Worm (Caenorhabditis elegans) whole organism, L1 larva: ENCODE measurements around the gene srw-39.
A peak's percentile ranks its signal among the peaks of the same experiment; 100 is the strongest.

Source experiments
- C34B4.2 ChIP-seq: sonication (generic microtip); optimal IDR thresholded peaks from 2 replicates; lab custom pipeline; 2017; ENCODE audit warnings: mild to moderate bottlenecking, missing genetic modification characterization, missing compliant biosample characterization
- ama-1 ChIP-seq: fragments of 150-350 bp; optimal IDR thresholded peaks from 2 replicates; lab custom pipeline; 2014
- ceh-63 ChIP-seq: fragments of 200-800 bp; sonication (Bioruptor generic); optimal IDR thresholded peaks from 2 replicates; lab custom pipeline; 2018; ENCODE audit warnings: mild to moderate bottlenecking, missing genetic modification characterization, missing compliant biosample characterization
- ceh-88 ChIP-seq: fragments of 200-800 bp; sonication (Bioruptor generic); IDR thresholded peaks from 2 replicates; pipeline ENCODE4 v1.3.6; 2022; ENCODE audit warnings: missing genetic modification characterization, missing compliant biosample characterization
- dpl-1 ChIP-seq, 3 experiments: fragments of 150-350 bp in 2 of 3; sonication (generic microtip) in 1 of 3; optimal IDR thresholded peaks; 2 replicates each; lab custom pipeline; 2014 to 2017; ENCODE audit warnings: missing biosample characterization in 3 of 3, missing genetic modification characterization in 3 of 3, missing genetic modification reagents in 3 of 3
- dsc-1 ChIP-seq: sonication (generic microtip); optimal IDR thresholded peaks from 2 replicates; lab custom pipeline; 2016; ENCODE audit warnings: mild to moderate bottlenecking, missing genetic modification characterization, missing compliant biosample characterization
- efl-3 ChIP-seq: fragments of 200-800 bp; sonication (Bioruptor generic); optimal IDR thresholded peaks from 2 replicates; lab custom pipeline; 2018; ENCODE audit warnings: mild to moderate bottlenecking, missing genetic modification characterization, missing compliant biosample characterization
- egl-13 ChIP-seq: sonication (generic microtip); optimal IDR thresholded peaks from 2 replicates; lab custom pipeline; 2016; ENCODE audit warnings: missing genotype, missing genetic modification reagents, missing genetic modification characterization, missing compliant biosample characterization
- elt-2 ChIP-seq: sonication (generic microtip); optimal IDR thresholded peaks from 2 replicates; lab custom pipeline; 2016; ENCODE audit warnings: missing genetic modification characterization, mild to moderate bottlenecking, inconsistent platforms, missing compliant biosample characterization, missing genetic modification reagents
- fkh-10 ChIP-seq: sonication (generic microtip); optimal IDR thresholded peaks from 2 replicates; lab custom pipeline; 2017; ENCODE audit warnings: missing biosample characterization, missing genetic modification reagents, missing genetic modification characterization
- fkh-4 ChIP-seq: sonication (generic microtip); optimal IDR thresholded peaks from 2 replicates; lab custom pipeline; 2016; ENCODE audit warnings: missing compliant biosample characterization, missing genetic modification characterization, borderline replicate concordance
- fos-1 ChIP-seq: fragments of 150-350 bp; optimal IDR thresholded peaks from 2 replicates; lab custom pipeline; 2014; ENCODE audit warnings: missing biosample characterization, missing genetic modification characterization
- grh-1 ChIP-seq: fragments of 200-800 bp; sonication (Bioruptor generic); IDR thresholded peaks from 2 replicates; pipeline ENCODE4 v1.3.6; 2022; ENCODE audit warnings: missing genetic modification reagents, missing genetic modification characterization, missing compliant biosample characterization
- hlh-4 ChIP-seq: sonication (generic microtip); optimal IDR thresholded peaks from 2 replicates; lab custom pipeline; 2016; ENCODE audit warnings: mild to moderate bottlenecking, missing genetic modification characterization, missing compliant biosample characterization
- irx-1 ChIP-seq: sonication (generic microtip); optimal IDR thresholded peaks from 2 replicates; lab custom pipeline; 2016; ENCODE audit warnings: missing genetic modification characterization, missing compliant biosample characterization
- isw-1 ChIP-seq: fragments of 200-800 bp; sonication (Bioruptor generic); IDR thresholded peaks from 2 replicates; pipeline ENCODE4 v1.3.6; 2022; ENCODE audit warnings: missing genetic modification characterization, missing compliant biosample characterization
- lin-14 ChIP-seq: fragments of 200-800 bp; sonication (Bioruptor generic); optimal IDR thresholded peaks from 2 replicates; lab custom pipeline; 2018; ENCODE audit warnings: mild to moderate bottlenecking, missing genetic modification characterization, moderate library complexity, missing compliant biosample characterization
- lir-3 ChIP-seq: sonication (generic microtip); optimal IDR thresholded peaks from 2 replicates; lab custom pipeline; 2016; ENCODE audit warnings: mild to moderate bottlenecking, missing genetic modification characterization, moderate library complexity, missing compliant biosample characterization; ENCODE audit not compliant: poor library complexity
- mdl-1 ChIP-seq, 2 experiments: fragments of 150-350 bp; optimal IDR thresholded peaks; 2 replicates each; lab custom pipeline; 2014 to 2017; ENCODE audit warnings: missing biosample characterization in 2 of 2, missing genetic modification characterization in 2 of 2, inconsistent platforms in 1 of 2
- mef-2 ChIP-seq: fragments of 150-350 bp; optimal IDR thresholded peaks from 2 replicates; lab custom pipeline; 2014; ENCODE audit warnings: missing biosample characterization, missing genetic modification characterization
- mep-1 ChIP-seq: fragments of 150-350 bp; optimal IDR thresholded peaks from 2 replicates; lab custom pipeline; 2014; ENCODE audit warnings: missing biosample characterization, missing genetic modification characterization
- nhr-19 ChIP-seq: fragments of 200-800 bp; sonication (Bioruptor generic); conservative IDR thresholded peaks from 2 replicates; pipeline ENCODE4 v1.3.6; 2022; ENCODE audit warnings: missing genetic modification characterization, missing compliant biosample characterization
- nhr-20 ChIP-seq: sonication (generic microtip); optimal IDR thresholded peaks from 2 replicates; lab custom pipeline; 2016; ENCODE audit warnings: mild to moderate bottlenecking, missing genetic modification characterization, missing compliant biosample characterization
- nhr-237 ChIP-seq: fragments of 150-350 bp; optimal IDR thresholded peaks from 2 replicates; lab custom pipeline; 2014; ENCODE audit warnings: missing biosample characterization, missing genetic modification characterization
- nhr-84 ChIP-seq: sonication (generic microtip); optimal IDR thresholded peaks from 2 replicates; lab custom pipeline; 2017; ENCODE audit warnings: missing biosample characterization, missing genetic modification characterization
- nhr-85 ChIP-seq: sonication (generic microtip); peaks from one replicate; lab custom pipeline; 2016; ENCODE audit warnings: missing genetic modification characterization, inconsistent platforms, missing compliant biosample characterization
- nhr-90 ChIP-seq: sonication (generic microtip); optimal IDR thresholded peaks from 2 replicates; lab custom pipeline; 2016; ENCODE audit warnings: mild to moderate bottlenecking, missing genetic modification characterization, missing compliant biosample characterization; ENCODE audit not compliant: poor library complexity
- pag-3 ChIP-seq: sonication (generic microtip); optimal IDR thresholded peaks from 2 replicates; lab custom pipeline; 2017; ENCODE audit warnings: missing genetic modification characterization, mild to moderate bottlenecking, missing compliant biosample characterization, antibody characterized with exemption, borderline replicate concordance; ENCODE audit not compliant: insufficient read depth
- skn-1 ChIP-seq: fragments of 150-350 bp; optimal IDR thresholded peaks from 2 replicates; lab custom pipeline; 2014; ENCODE audit warnings: missing biosample characterization, missing genetic modification characterization
- snpc-4 ChIP-seq: fragments of 150-350 bp; optimal IDR thresholded peaks from 2 replicates; lab custom pipeline; 2014; ENCODE audit warnings: missing biosample characterization, missing genetic modification characterization
- snu-23 ChIP-seq: sonication (generic microtip); optimal IDR thresholded peaks from 2 replicates; lab custom pipeline; 2016; ENCODE audit warnings: missing genetic modification characterization, missing compliant biosample characterization
- unc-130 ChIP-seq: fragments of 150-350 bp; optimal IDR thresholded peaks from 2 replicates; lab custom pipeline; 2017; ENCODE audit warnings: missing biosample characterization, missing genetic modification characterization, inconsistent platforms
- unc-62 ChIP-seq: fragments of 150-350 bp; optimal IDR thresholded peaks from 2 replicates; lab custom pipeline; 2014; ENCODE audit warnings: missing biosample characterization, missing genetic modification reagents, missing genetic modification characterization
- unc-86 ChIP-seq: sonication (generic microtip); optimal IDR thresholded peaks from 2 replicates; lab custom pipeline; 2016; ENCODE audit warnings: missing genetic modification characterization, missing compliant biosample characterization
- xbp-1 ChIP-seq: sonication (generic microtip); optimal IDR thresholded peaks from 2 replicates; lab custom pipeline; 2016; ENCODE audit warnings: missing genetic modification characterization, missing compliant biosample characterization

The srw-39 gene

DNA sequence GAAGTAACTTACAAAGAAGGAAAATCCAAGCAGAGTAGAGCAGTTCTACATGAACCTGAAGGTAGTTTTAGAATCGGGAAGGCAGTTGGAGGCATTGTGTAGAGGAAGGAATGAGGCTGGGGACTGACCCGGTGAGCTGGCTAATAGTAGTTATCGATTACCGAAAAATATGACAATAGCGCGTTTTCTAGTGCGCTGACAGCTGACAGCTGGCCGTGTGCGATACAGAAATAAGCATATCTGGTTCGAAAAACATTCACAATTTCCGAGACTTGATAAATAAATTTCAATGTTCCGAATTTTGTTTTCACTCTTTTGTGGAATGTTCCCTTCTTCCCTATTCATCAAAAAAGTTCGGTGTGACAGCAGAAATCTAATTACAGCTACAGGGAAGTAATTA, 34.2 kb upstream of the srw-39 start, which contains the start of the genes fbxb-59 and srbc-34:
Gene fbxb-59 (minus strand): TSS at position 101 of the 400 bp plus-strand sequence.
Gene srbc-34 (plus strand): TSS at position 233 of the 400 bp plus-strand sequence.
- TF ChIP-seq dsc-1 (tag; lab: Kevin White, UChicago): no peak
- no peak for TF ChIP-seq grh-1 (GFP tag; lab: Robert Waterston, UW)
- TF ChIP-seq mep-1 (tag; lab: Kevin White, UChicago): no peak
- no peak for TF ChIP-seq fkh-10 (GFP tag; lab: Kevin White, UChicago)
- TF ChIP-seq nhr-237 (tag; lab: Kevin White, UChicago): no peak
- TF ChIP-seq snu-23 (GFP tag; lab: Kevin White, UChicago): no peak
- TF ChIP-seq unc-62: no peak
- no peak for TF ChIP-seq nhr-20
- TF ChIP-seq nhr-84: no peak
- TF ChIP-seq fos-1 (tag; lab: Kevin White, UChicago): no peak
- no peak for TF ChIP-seq unc-130 (tag; lab: Kevin White, UChicago)
- TF ChIP-seq skn-1 (tag; lab: Kevin White, UChicago): no peak
- TF ChIP-seq snpc-4 (tag; lab: Kevin White, UChicago): no peak
- TF ChIP-seq ceh-88 (GFP tag; lab: Robert Waterston, UW): no peak
- no peak for TF ChIP-seq egl-13 (tag; lab: Kevin White, UChicago)
- no peak for TF ChIP-seq ceh-63
- TF ChIP-seq elt-2: no peak

DNA sequence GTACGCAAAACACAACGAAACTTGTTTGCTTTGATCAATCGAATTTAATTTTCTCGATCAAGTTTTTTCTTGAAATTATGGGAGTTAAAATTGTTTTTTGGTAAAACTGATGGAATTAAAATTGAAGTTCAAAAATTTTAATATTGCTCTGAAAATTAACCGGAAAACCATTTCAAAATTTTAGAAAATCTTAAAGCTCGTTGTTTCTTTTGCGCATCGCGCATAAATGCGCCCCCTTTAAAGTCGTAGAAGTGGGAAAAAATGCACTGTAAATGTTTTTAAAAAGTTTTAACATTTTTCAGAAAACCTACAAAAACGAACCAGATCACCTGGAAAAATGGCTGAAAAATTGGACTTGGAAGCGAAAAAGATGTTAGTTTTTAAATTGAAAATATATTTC, 31.2 kb upstream of the srw-39 start, which contains the start of gene fbxa-113:
Gene fbxa-113 (plus strand): TSS at position 301 of the 400 bp plus-strand sequence.
- TF ChIP-seq pag-3 (tag; lab: Kevin White, UChicago): no peak
- no peak for TF ChIP-seq xbp-1 (tag; lab: Kevin White, UChicago)
- TF ChIP-seq mef-2 (tag; lab: Kevin White, UChicago): no peak
- TF ChIP-seq, all 84 proteins: peak for 0

DNA sequence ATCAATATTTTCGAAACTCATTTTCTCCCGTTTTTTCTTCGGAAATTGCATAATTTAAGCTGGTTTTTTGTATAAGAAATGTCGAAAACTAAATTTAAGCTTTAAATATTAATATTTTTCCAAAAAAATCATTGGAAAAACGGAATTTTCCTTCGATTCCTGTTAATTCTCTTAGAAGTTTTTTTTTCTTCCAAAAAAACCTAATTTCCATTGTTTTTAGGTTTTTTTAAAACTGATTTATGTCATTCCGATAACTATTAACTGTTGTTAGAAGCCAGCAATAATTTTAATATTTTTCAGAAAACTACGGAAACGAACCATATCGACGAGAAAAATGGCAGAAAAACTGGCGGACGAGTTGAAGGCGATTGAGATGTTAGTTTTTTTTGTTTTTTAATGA, 29.5 kb upstream of the srw-39 start, which contains the start of gene fbxa-114:
Gene fbxa-114 (plus strand): TSS at position 301 of the 400 bp plus-strand sequence.
- TF ChIP-seq efl-3 (no peak), elt-2 (no peak), nhr-90 (no peak), fkh-10 (GFP tag; lab: Kevin White, UChicago) (no peak), lin-14 (GFP tag; lab: Kevin White, UChicago) (no peak), nhr-85 (tag; lab: Kevin White, UChicago) (peak; percentile 7)

DNA sequence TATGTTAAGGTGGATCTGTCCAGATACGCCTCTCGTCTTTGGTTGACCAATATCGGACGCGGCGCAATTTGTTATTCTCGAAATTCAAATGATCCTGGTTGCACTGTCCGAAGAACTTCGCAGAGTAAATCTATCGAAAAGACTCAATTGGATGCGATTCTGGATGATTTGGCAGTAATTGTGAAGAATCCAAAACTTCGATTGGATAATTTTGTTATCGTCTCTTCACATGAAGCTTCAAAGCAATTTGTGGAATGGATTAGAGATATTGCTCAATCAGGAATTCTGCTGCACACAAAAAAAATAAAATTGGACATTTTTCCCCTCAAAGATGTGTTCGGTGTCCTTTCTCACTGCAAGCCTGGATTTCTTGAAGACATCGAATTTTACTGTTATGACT, 27.8 kb upstream of the srw-39 start:
- TF ChIP-seq isw-1 (GFP tag; lab: Robert Waterston, UW) (no peak), nhr-19 (no peak), grh-1 (GFP tag; lab: Robert Waterston, UW) (no peak)

DNA sequence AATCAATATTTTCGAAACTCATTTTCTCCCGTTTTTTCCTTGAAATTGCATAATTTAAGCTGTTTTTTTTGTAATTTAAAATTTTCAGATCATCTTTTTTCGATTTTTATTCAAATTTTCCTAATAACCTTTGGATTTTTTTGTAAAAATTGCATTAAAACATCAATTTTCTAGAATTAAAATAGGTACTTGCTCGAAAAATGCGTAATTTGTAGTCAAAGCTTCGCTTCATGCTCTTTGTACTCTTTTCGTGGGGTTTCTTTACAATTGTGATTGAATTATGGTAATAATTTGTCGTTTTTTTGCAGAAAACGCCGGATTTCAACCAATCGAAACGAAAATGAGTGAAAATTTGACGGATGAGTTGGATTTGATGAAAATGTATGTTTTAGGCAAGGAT, 27.1 kb upstream of the srw-39 start, which contains the start of gene fog-2:
Gene fog-2 (plus strand): TSS at position 301 of the 400 bp plus-strand sequence.
- TF ChIP-seq hlh-4 (tag; lab: Kevin White, UChicago): no peak
- TF ChIP-seq unc-86 (tag; lab: Kevin White, UChicago): no peak
- TF ChIP-seq mdl-1 (tag; optimal IDR thresholded peaks at IDR 0.05; lab: Kevin White, UChicago): no peak
- TF ChIP-seq irx-1 (tag; lab: Kevin White, UChicago): no peak
- no peak for TF ChIP-seq lir-3 (tag; lab: Kevin White, UChicago)
- TF ChIP-seq ama-1 (lab: Kevin White, UChicago): no peak
- no peak for TF ChIP-seq ceh-88 (GFP tag; lab: Robert Waterston, UW)
- no peak for TF ChIP-seq C34B4.2
- TF ChIP-seq dpl-1 (GFP tag; optimal IDR thresholded peaks at IDR 0.05; lab: Kevin White, UChicago): no peak
- TF ChIP-seq fkh-4 (tag; lab: Kevin White, UChicago): no peak
